Worm (Caenorhabditis elegans) whole organism, L4 larva: ENCODE data around the gene Y39B6A.42.

Experiments
- D1046.2 ChIP-seq: fragments of 200-800 bp; sonication (Bioruptor generic); IDR thresholded peaks from 2 replicates; pipeline ENCODE4 v1.3.6; 2022; ENCODE audit warnings: missing genetic modification characterization, missing compliant biosample characterization
- F10B5.3 ChIP-seq: sonication (generic microtip); optimal IDR thresholded peaks from 2 replicates; lab custom pipeline; 2016; ENCODE audit warnings: mild to moderate bottlenecking, missing genetic modification characterization, missing compliant biosample characterization
- F44E2.7 ChIP-seq: fragments of 200-800 bp; sonication (Bioruptor generic); IDR thresholded peaks from 2 replicates; pipeline ENCODE4 v2.1.2; 2022; ENCODE audit warnings: missing genetic modification characterization, missing compliant biosample characterization
- F49E8.2 ChIP-seq: sonication (generic microtip); optimal IDR thresholded peaks from 2 replicates; lab custom pipeline; 2016; ENCODE audit warnings: missing compliant biosample characterization, mild to moderate bottlenecking, missing genetic modification characterization, borderline replicate concordance
- R02D3.7 ChIP-seq: fragments of 150-350 bp; sonication (generic microtip); optimal IDR thresholded peaks from 3 replicates; lab custom pipeline; 2014; ENCODE audit warnings: missing biosample characterization, missing genetic modification characterization
- Y75B8A.6 ChIP-seq: fragments of 200-800 bp; sonication (Bioruptor generic); IDR thresholded peaks from 2 replicates; pipeline ENCODE4 v1.3.6; 2022; ENCODE audit warnings: missing genetic modification reagents, missing genetic modification characterization, missing compliant biosample characterization
- ZK337.2 ChIP-seq: fragments of 200-800 bp; sonication (Bioruptor generic); IDR thresholded peaks from 2 replicates; pipeline ENCODE4 v1.3.6; 2022; ENCODE audit warnings: missing genetic modification reagents, missing genetic modification characterization, missing compliant biosample characterization
- ZK546.5 ChIP-seq, 2 experiments: sonication (generic microtip); optimal IDR thresholded peaks; 2 replicates each; lab custom pipeline; 2017; ENCODE audit warnings: missing biosample characterization in 2 of 2, missing genetic modification characterization in 2 of 2
- aha-1 ChIP-seq: fragments of 150-350 bp; peaks from one replicate; lab custom pipeline; 2014; ENCODE audit warnings: missing biosample characterization, missing genetic modification characterization
- aly-2 ChIP-seq: sonication (generic microtip); optimal IDR thresholded peaks from 2 replicates; lab custom pipeline; 2018; ENCODE audit warnings: missing biosample characterization, missing genetic modification characterization
- ama-1 ChIP-seq: fragments of 150-350 bp; optimal IDR thresholded peaks from 2 replicates; lab custom pipeline; 2014; ENCODE audit warnings: inconsistent platforms, mixed read lengths
- attf-4 ChIP-seq: sonication (generic microtip); optimal IDR thresholded peaks from 3 replicates; lab custom pipeline; 2017; ENCODE audit warnings: missing biosample characterization, missing genetic modification characterization
- ceh-82 ChIP-seq: sonication (generic microtip); optimal IDR thresholded peaks from 2 replicates; lab custom pipeline; 2017; ENCODE audit warnings: missing biosample characterization, missing genetic modification characterization
- ctbp-1 ChIP-seq: fragments of 200-800 bp; sonication (Bioruptor generic); IDR thresholded peaks from 2 replicates; pipeline ENCODE4 v1.3.6; 2022; ENCODE audit warnings: missing genetic modification reagents, missing genetic modification characterization, missing compliant biosample characterization
- daf-16 ChIP-seq, 3 experiments: sonication (generic microtip); optimal IDR thresholded peaks; 2 replicates each; lab custom pipeline; 2016 to 2017; ENCODE audit warnings: missing genetic modification characterization in 3 of 3, missing genetic modification reagents in 3 of 3, mild to moderate bottlenecking in 2 of 3, missing compliant biosample characterization in 2 of 3, missing biosample characterization in 1 of 3, moderate library complexity in 1 of 3
- daf-19 ChIP-seq: fragments of 200-800 bp; sonication (Bioruptor generic); conservative IDR thresholded peaks from 2 replicates; pipeline ENCODE4 v1.3.6; 2022; ENCODE audit warnings: missing genetic modification characterization, missing compliant biosample characterization
- daf-8 ChIP-seq: fragments of 200-800 bp; sonication (Bioruptor generic); IDR thresholded peaks from 2 replicates; pipeline ENCODE4 v1.3.6; 2022; ENCODE audit warnings: missing genetic modification characterization, missing compliant biosample characterization
- dmd-6 ChIP-seq: fragments of 200-800 bp; sonication (Bioruptor generic); IDR thresholded peaks from 2 replicates; pipeline ENCODE4 v1.3.6; 2022; ENCODE audit warnings: missing genetic modification reagents, missing genetic modification characterization, missing compliant biosample characterization
- dmd-8 ChIP-seq: fragments of 200-800 bp; sonication (Bioruptor generic); IDR thresholded peaks from 2 replicates; pipeline ENCODE4 v1.3.6; 2022; ENCODE audit warnings: missing genetic modification characterization, missing compliant biosample characterization
- dmd-9 ChIP-seq: fragments of 200-800 bp; sonication (Bioruptor generic); IDR thresholded peaks from 2 replicates; pipeline ENCODE4 v1.3.6; 2022; ENCODE audit warnings: missing genetic modification reagents, missing genetic modification characterization, missing compliant biosample characterization
- dpl-1 ChIP-seq: fragments of 150-350 bp; optimal IDR thresholded peaks from 2 replicates; lab custom pipeline; 2014; ENCODE audit warnings: missing biosample characterization, missing genetic modification reagents, missing genetic modification characterization
- egl-43 ChIP-seq: fragments of 200-800 bp; sonication (Bioruptor generic); IDR thresholded peaks from 2 replicates; pipeline ENCODE4 v1.3.6; 2022; ENCODE audit warnings: missing genetic modification reagents, missing genetic modification characterization, missing compliant biosample characterization
- fkh-10 ChIP-seq: fragments of 150-350 bp; optimal IDR thresholded peaks from 2 replicates; lab custom pipeline; 2014; ENCODE audit warnings: missing biosample characterization, missing genetic modification reagents, missing genetic modification characterization
- gei-8 ChIP-seq: fragments of 200-800 bp; sonication (Bioruptor generic); optimal IDR thresholded peaks from 2 replicates; lab custom pipeline; 2018; ENCODE audit warnings: mild to moderate bottlenecking, missing genetic modification characterization, missing compliant biosample characterization
- hif-1 ChIP-seq, 2 experiments: sonication (generic microtip); optimal IDR thresholded peaks; 2 replicates each; lab custom pipeline; 2016 to 2017; ENCODE audit warnings: missing compliant biosample characterization in 2 of 2, missing genetic modification characterization in 2 of 2, missing genetic modification reagents in 2 of 2, missing genotype in 2 of 2, mild to moderate bottlenecking in 1 of 2
- hmg-1.1 ChIP-seq: fragments of 200-800 bp; sonication (Bioruptor generic); IDR thresholded peaks from 2 replicates; pipeline ENCODE4 v1.3.6; 2022; ENCODE audit warnings: missing genetic modification reagents, missing genetic modification characterization, missing compliant biosample characterization
- jun-1 ChIP-seq: fragments of 150-350 bp; optimal IDR thresholded peaks from 2 replicates; lab custom pipeline; 2014; ENCODE audit warnings: missing biosample characterization, missing genetic modification reagents, missing genetic modification characterization
- lin-1 ChIP-seq: fragments of 200-800 bp; sonication (Bioruptor generic); IDR thresholded peaks from 2 replicates; pipeline ENCODE4 v1.3.6; 2022; ENCODE audit warnings: missing genetic modification reagents, missing genetic modification characterization, missing compliant biosample characterization
- lin-15B ChIP-seq: fragments of 150-350 bp; sonication (generic microtip); optimal IDR thresholded peaks from 3 replicates; lab custom pipeline; 2014; ENCODE audit warnings: missing biosample characterization, missing genetic modification characterization
- madf-9 ChIP-seq: fragments of 200-800 bp; sonication (Bioruptor generic); conservative IDR thresholded peaks from 2 replicates; pipeline ENCODE4 v1.3.6; 2022; ENCODE audit warnings: missing genetic modification reagents, missing genetic modification characterization, missing compliant biosample characterization
- mep-1 ChIP-seq: fragments of 150-350 bp; sonication (generic microtip); optimal IDR thresholded peaks from 3 replicates; lab custom pipeline; 2014; ENCODE audit warnings: missing biosample characterization, missing genetic modification characterization
- mxl-3 ChIP-seq: fragments of 200-800 bp; sonication (Bioruptor generic); optimal IDR thresholded peaks from 2 replicates; lab custom pipeline; 2018; ENCODE audit warnings: mild to moderate bottlenecking, missing genetic modification characterization, missing compliant biosample characterization
- nhr-111 ChIP-seq: fragments of 200-800 bp; sonication (Bioruptor generic); optimal IDR thresholded peaks from 2 replicates; lab custom pipeline; 2018; ENCODE audit warnings: mild to moderate bottlenecking, missing genetic modification characterization, missing compliant biosample characterization
- nhr-41 ChIP-seq: fragments of 200-800 bp; sonication (Bioruptor generic); IDR thresholded peaks from 2 replicates; pipeline ENCODE4 v1.3.6; 2022; ENCODE audit warnings: missing genetic modification reagents, missing genetic modification characterization, missing compliant biosample characterization
- nhr-6 ChIP-seq: fragments of 150-350 bp; optimal IDR thresholded peaks from 2 replicates; lab custom pipeline; 2014; ENCODE audit warnings: missing biosample characterization, missing genetic modification characterization
- nhr-77 ChIP-seq: fragments of 150-350 bp; optimal IDR thresholded peaks from 2 replicates; lab custom pipeline; 2014; ENCODE audit warnings: missing biosample characterization, missing genetic modification characterization
- sdz-12 ChIP-seq: fragments of 200-800 bp; sonication (Bioruptor generic); optimal IDR thresholded peaks from 2 replicates; lab custom pipeline; 2018; ENCODE audit warnings: mild to moderate bottlenecking, missing genetic modification characterization, missing compliant biosample characterization
- set-16 ChIP-seq: fragments of 200-800 bp; sonication (Bioruptor generic); IDR thresholded peaks from 2 replicates; pipeline ENCODE4 v1.3.6; 2022; ENCODE audit warnings: missing genetic modification reagents, missing genetic modification characterization, missing compliant biosample characterization
- skn-1 ChIP-seq: fragments of 150-350 bp; optimal IDR thresholded peaks from 2 replicates; lab custom pipeline; 2014; ENCODE audit warnings: missing biosample characterization, missing genetic modification characterization
- snpc-1.2 ChIP-seq: fragments of 200-800 bp; sonication (Bioruptor generic); IDR thresholded peaks from 2 replicates; pipeline ENCODE4 v1.3.6; 2022; ENCODE audit warnings: missing genetic modification reagents, missing genetic modification characterization, missing compliant biosample characterization
- tra-1 ChIP-seq: fragments of 200-800 bp; sonication (Bioruptor generic); IDR thresholded peaks from 2 replicates; pipeline ENCODE4 v1.3.6; 2022; ENCODE audit warnings: missing genetic modification reagents, missing genetic modification characterization, missing compliant biosample characterization
- unc-39 ChIP-seq: sonication (generic microtip); optimal IDR thresholded peaks from 2 replicates; lab custom pipeline; 2017; ENCODE audit warnings: missing biosample characterization, missing genetic modification characterization
- vab-7 ChIP-seq: fragments of 200-800 bp; sonication (Bioruptor generic); IDR thresholded peaks from 2 replicates; pipeline ENCODE4 v1.3.6; 2022; ENCODE audit warnings: missing genetic modification reagents, missing genetic modification characterization, missing compliant biosample characterization
- zag-1 ChIP-seq: fragments of 150-350 bp; optimal IDR thresholded peaks from 2 replicates; lab custom pipeline; 2014; ENCODE audit warnings: missing biosample characterization, missing genetic modification characterization
- zfp-3 ChIP-seq: fragments of 200-800 bp; sonication (Bioruptor generic); conservative IDR thresholded peaks from 2 replicates; pipeline ENCODE4 v1.3.6; 2022; ENCODE audit warnings: missing genetic modification reagents, missing genetic modification characterization, missing compliant biosample characterization
- ztf-7 ChIP-seq: fragments of 150-350 bp; optimal IDR thresholded peaks from 2 replicates; lab custom pipeline; 2014; ENCODE audit warnings: missing biosample characterization, missing genetic modification characterization

Y39B6A.42 gene

DNA sequence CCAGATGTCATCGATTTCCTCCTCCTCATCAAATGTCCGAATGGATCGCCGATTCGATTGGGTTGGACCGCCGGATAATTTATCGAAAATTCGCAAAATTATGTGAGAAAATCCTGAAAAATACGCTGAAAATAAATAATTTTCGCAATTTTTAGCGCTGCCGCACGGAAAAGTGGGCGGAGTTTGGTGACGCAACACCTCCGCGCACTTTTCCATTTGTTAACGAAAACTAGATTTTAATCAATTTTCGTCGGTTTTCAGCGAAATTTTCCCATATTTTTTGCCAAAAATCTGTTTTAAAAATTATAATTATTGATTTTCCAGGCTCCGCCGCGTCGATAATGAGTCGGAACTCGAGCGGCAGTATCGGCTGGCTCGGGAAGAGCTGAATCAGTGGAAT lies 31.6 kb upstream of the Y39B6A.42 start, which contains the start of gene Y39B6A.34 (continued):
- TF ChIP-seq snpc-1.2 (no peak), mep-1 (peak; percentile 45), aly-2 (no peak), zag-1 (tag; lab: Kevin White, UChicago) (no peak), lin-15B (no peak), ama-1 (peak; percentile 17), ZK337.2 (GFP tag; lab: Robert Waterston, UW) (no peak), dpl-1 (GFP tag; lab: Kevin White, UChicago) (no peak), nhr-77 (tag; lab: Kevin White, UChicago) (peak; percentile 30), attf-4 (tag; lab: Kevin White, UChicago) (no peak), tra-1 (GFP tag; lab: Robert Waterston, UW) (no peak), ctbp-1 (GFP tag; lab: Robert Waterston, UW) (no peak), daf-19 (GFP tag; lab: Robert Waterston, UW) (no peak), fkh-10 (no peak), mxl-3 (GFP tag; lab: Kevin White, UChicago) (no peak), F49E8.2 (no peak), daf-16 (GFP tag; optimal IDR thresholded peaks at IDR 0.05; lab: Kevin White, UChicago) (peak in 1 of 2 experiments; percentile 9), daf-16 (tag; optimal IDR thresholded peaks at IDR 0.05; lab: Kevin White, UChicago) (no peak), vab-7 (GFP tag; lab: Robert Waterston, UW) (no peak), F10B5.3 (tag; lab: Kevin White, UChicago) (peak; percentile 27), jun-1 (tag; lab: Kevin White, UChicago) (no peak), lin-1 (GFP tag; lab: Robert Waterston, UW) (no peak), madf-9 (GFP tag; lab: Robert Waterston, UW) (no peak), dmd-8 (GFP tag; lab: Robert Waterston, UW) (no peak), D1046.2 (no peak), egl-43 (no peak), dmd-6 (GFP tag; lab: Robert Waterston, UW) (no peak), R02D3.7 (tag; lab: Kevin White, UChicago) (no peak), set-16 (GFP tag; lab: Robert Waterston, UW) (peak; percentile 37; the same call in 1 of the 2 replicates), nhr-6 (tag; lab: Kevin White, UChicago) (no peak), daf-8 (GFP tag; lab: Robert Waterston, UW) (no peak), zfp-3 (no peak), nhr-41 (GFP tag; lab: Robert Waterston, UW) (no peak), unc-39 (tag; lab: Kevin White, UChicago) (no peak), nhr-111 (GFP tag; lab: Kevin White, UChicago) (no peak), hmg-1.1 (GFP tag; lab: Robert Waterston, UW) (no peak), ZK546.5 (tag; optimal IDR thresholded peaks at IDR 0.05; lab: Kevin White, UChicago) (no peak), dmd-9 (no peak), ceh-82 (tag; lab: Kevin White, UChicago) (no peak), F44E2.7 (GFP tag; lab: Robert Waterston, UW) (no peak), sdz-12 (GFP tag; lab: Kevin White, UChicago) (no peak), gei-8 (GFP tag; lab: Kevin White, UChicago) (no peak), skn-1 (no peak), ztf-7 (tag; lab: Kevin White, UChicago) (no peak)

DNA sequence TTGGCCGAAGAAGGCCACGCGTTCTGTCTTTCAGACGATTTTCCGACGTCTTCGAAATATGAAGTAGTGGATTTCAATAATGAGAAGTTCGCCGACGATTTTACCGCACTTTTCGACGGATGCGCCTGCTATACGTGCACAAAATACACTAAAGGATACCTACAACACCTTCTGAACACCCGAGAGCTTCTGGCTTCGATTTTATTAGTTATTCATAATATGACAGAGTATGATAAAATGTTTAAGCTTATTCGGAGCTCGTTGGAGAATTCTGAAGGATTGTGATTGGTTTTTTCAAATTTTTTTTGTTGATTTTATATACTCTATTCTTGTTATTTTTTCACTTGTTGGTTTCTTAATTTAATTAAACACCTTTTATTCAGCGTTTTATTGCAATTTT lies 31.1 kb upstream of the Y39B6A.42 start:
- TF ChIP-seq hif-1 (tag; optimal IDR thresholded peaks at IDR 0.05; lab: Kevin White, UChicago) = no peak
- TF ChIP-seq aha-1 = peak; percentile 94
- 0 out of 2 replicates have a peak, but pooled peaks have one; percentile 43 for TF ChIP-seq Y75B8A.6 (GFP tag; lab: Robert Waterston, UW)
- TF ChIP-seq, all 104 proteins: peak for 2
